Fruit fly (Drosophila melanogaster) whole organism, embryonic: Measurements from ENCODE around the gene CG3984.

Source experiments
- B-H1 ChIP-seq: fragments of 200-800 bp; sonication (Bioruptor generic); IDR thresholded peaks from 3 replicates; pipeline ENCODE4 v1.3.6; 2022; ENCODE audit warnings: missing biosample characterization, missing genetic modification characterization
- Bgb ChIP-seq: fragments of 200-800 bp; sonication (Bioruptor generic); IDR thresholded peaks from 2 replicates; pipeline ENCODE4 v1.3.6; 2022; ENCODE audit warnings: missing biosample characterization, missing genetic modification characterization; ENCODE audit not compliant: partially characterized antibody
- CG11085 ChIP-seq: fragments of 200-800 bp; sonication (Bioruptor generic); IDR thresholded peaks from 2 replicates; pipeline ENCODE4 v1.3.6; 2022; ENCODE audit warnings: missing biosample characterization, missing genetic modification characterization
- CG11696 ChIP-seq: fragments of 200-800 bp; sonication (Bioruptor generic); IDR thresholded peaks from 2 replicates; pipeline ENCODE4 v1.3.6; 2022; ENCODE audit warnings: missing biosample characterization, missing genetic modification characterization
- CG12155 ChIP-seq: fragments of 200-800 bp; sonication (Bioruptor generic); optimal IDR thresholded peaks from 3 replicates; lab custom pipeline; 2016; ENCODE audit warnings: missing biosample characterization, missing genetic modification characterization
- CG12219 ChIP-seq: fragments of 200-800 bp; sonication (Bioruptor generic); optimal IDR thresholded peaks from 3 replicates; lab custom pipeline; 2018; ENCODE audit warnings: missing biosample characterization, mild to moderate bottlenecking, missing genetic modification characterization
- CG12744 ChIP-seq: fragments of 200-800 bp; sonication (Bioruptor generic); optimal IDR thresholded peaks from 2 replicates; lab custom pipeline; 2016; ENCODE audit warnings: missing biosample characterization, missing genetic modification characterization
- CG13287 ChIP-seq: fragments of 200-800 bp; sonication (Bioruptor generic); IDR thresholded peaks from 2 replicates; pipeline ENCODE4 v1.3.6; 2022; ENCODE audit warnings: missing biosample characterization, missing genetic modification characterization; ENCODE audit not compliant: partially characterized antibody
- CG14667 ChIP-seq: fragments of 200-800 bp; sonication (Bioruptor generic); IDR thresholded peaks from 2 replicates; pipeline ENCODE4 v1.3.6; 2022; ENCODE audit warnings: missing biosample characterization, missing genetic modification characterization
- CG1529 ChIP-seq: fragments of 200-800 bp; sonication (Bioruptor generic); optimal IDR thresholded peaks from 3 replicates; lab custom pipeline; 2018; ENCODE audit warnings: missing biosample characterization, missing genetic modification characterization
- CG16813 ChIP-seq: fragments of 200-800 bp; sonication (Bioruptor generic); IDR thresholded peaks from 3 replicates; pipeline ENCODE4 v1.3.6; 2022; ENCODE audit warnings: missing biosample characterization, missing genetic modification characterization; ENCODE audit not compliant: partially characterized antibody
- CG17186 ChIP-seq: fragments of 200-800 bp; sonication (Bioruptor generic); optimal IDR thresholded peaks from 3 replicates; lab custom pipeline; 2017; ENCODE audit warnings: missing biosample characterization, missing genetic modification reagents, missing genetic modification characterization
- CG17829 ChIP-seq: fragments of 200-800 bp; optimal IDR thresholded peaks from 2 replicates; lab custom pipeline; 2019; ENCODE audit warnings: missing biosample characterization, mild to moderate bottlenecking, missing genetic modification characterization, moderate library complexity
- CG32767 ChIP-seq: fragments of 200-800 bp; sonication (Bioruptor generic); IDR thresholded peaks from 2 replicates; pipeline ENCODE4 v1.3.6; 2022; ENCODE audit warnings: missing biosample characterization, missing genetic modification characterization
- CG3726 ChIP-seq: fragments of 200-800 bp; sonication (Bioruptor generic); IDR thresholded peaks from 3 replicates; pipeline ENCODE4, ENCODE4 v1.3.6; 2022; ENCODE audit warnings: missing biosample characterization, missing genetic modification characterization
- CG4328 ChIP-seq: fragments of 200-800 bp; sonication (Bioruptor generic); optimal IDR thresholded peaks from 3 replicates; lab custom pipeline; 2017; ENCODE audit warnings: missing biosample characterization, missing genetic modification reagents, missing genetic modification characterization
- CG4424 ChIP-seq: fragments of 200-800 bp; sonication (Bioruptor generic); optimal IDR thresholded peaks from 3 replicates; lab custom pipeline; 2016; ENCODE audit warnings: missing biosample characterization, missing genetic modification characterization
- CG6175 ChIP-seq: fragments of 200-800 bp; sonication (Bioruptor generic); IDR thresholded peaks from 3 replicates; pipeline ENCODE4 v1.3.6; 2022; ENCODE audit warnings: missing biosample characterization, missing genetic modification characterization
- CG6254 ChIP-seq: fragments of 200-800 bp; sonication (Bioruptor generic); optimal IDR thresholded peaks from 3 replicates; lab custom pipeline; 2017; ENCODE audit warnings: mild to moderate bottlenecking, missing biosample characterization, missing genetic modification reagents, missing genetic modification characterization
- CG6689 ChIP-seq: fragments of 200-800 bp; sonication (Bioruptor generic); IDR thresholded peaks from 2 replicates; pipeline ENCODE4 v1.3.6; 2022; ENCODE audit warnings: missing biosample characterization, missing genetic modification characterization
- CG6791 ChIP-seq: fragments of 200-800 bp; sonication (Bioruptor generic); IDR thresholded peaks from 3 replicates; pipeline ENCODE4 v1.3.6; 2022; ENCODE audit warnings: missing biosample characterization, missing genetic modification characterization; ENCODE audit not compliant: partially characterized antibody
- CG7357 ChIP-seq: fragments of 200-800 bp; sonication (Bioruptor generic); IDR thresholded peaks from 3 replicates; pipeline ENCODE4 v1.3.6; 2022; ENCODE audit warnings: missing biosample characterization, missing genetic modification characterization
- CrebB ChIP-seq: fragments of 200-800 bp; sonication (Bioruptor generic); optimal IDR thresholded peaks from 3 replicates; lab custom pipeline; 2018; ENCODE audit warnings: missing biosample characterization, mild to moderate bottlenecking, missing genetic modification characterization
- Drgx ChIP-seq: fragments of 200-800 bp; sonication (Bioruptor generic); IDR thresholded peaks from 2 replicates; pipeline ENCODE4 v1.3.6; 2022; ENCODE audit warnings: missing biosample characterization, missing genetic modification characterization
- Elba2 ChIP-seq: fragments of 200-800 bp; sonication (Bioruptor generic); optimal IDR thresholded peaks from 3 replicates; lab custom pipeline; 2016; ENCODE audit warnings: missing biosample characterization, missing genetic modification characterization
- Ets97D ChIP-seq: fragments of 200-800 bp; sonication (Bioruptor generic); optimal IDR thresholded peaks from 3 replicates; lab custom pipeline; 2016; ENCODE audit warnings: missing biosample characterization, missing genetic modification characterization
- HLH4C ChIP-seq: fragments of 200-800 bp; sonication (Bioruptor generic); IDR thresholded peaks from 3 replicates; pipeline ENCODE4 v1.3.6; 2022; ENCODE audit warnings: missing biosample characterization, missing genetic modification characterization; ENCODE audit not compliant: partially characterized antibody
- Hr3 ChIP-seq: fragments of 200-800 bp; sonication (Bioruptor generic); optimal IDR thresholded peaks from 3 replicates; lab custom pipeline; 2016; ENCODE audit warnings: missing biosample characterization, missing genetic modification characterization
- Hr78 ChIP-seq, 2 experiments: fragments of 200-800 bp in 1 of 2; fragments of >200 bp in 1 of 2; sonication (Bioruptor generic) in 1 of 2; optimal IDR thresholded peaks; 2 replicates each; lab custom pipeline; 2017 to 2019; ENCODE audit warnings: missing biosample characterization in 2 of 2, missing genetic modification characterization in 2 of 2, mild to moderate bottlenecking in 1 of 2, moderate library complexity in 1 of 2
- Lpt ChIP-seq: fragments of >200 bp; optimal IDR thresholded peaks from 2 replicates; lab custom pipeline; 2018; ENCODE audit warnings: missing biosample characterization, missing genetic modification characterization
- Mes4 ChIP-seq: fragments of 200-800 bp; sonication (Bioruptor generic); optimal IDR thresholded peaks from 2 replicates; lab custom pipeline; 2016; ENCODE audit warnings: missing biosample characterization, missing genetic modification characterization
- NK7.1 ChIP-seq: fragments of 200-800 bp; sonication (Bioruptor generic); optimal IDR thresholded peaks from 3 replicates; lab custom pipeline; 2016; ENCODE audit warnings: missing biosample characterization, missing genetic modification characterization
- Nf-YB ChIP-seq: fragments of 200-800 bp; sonication (Bioruptor generic); optimal IDR thresholded peaks from 3 replicates; lab custom pipeline; 2019; ENCODE audit warnings: missing biosample characterization, mild to moderate bottlenecking, missing genetic modification characterization, moderate library complexity
- Six4 ChIP-seq: fragments of 200-800 bp; sonication (Bioruptor generic); optimal IDR thresholded peaks from 2 replicates; lab custom pipeline; 2016; ENCODE audit warnings: missing biosample characterization, missing genetic modification characterization
- Xbp1 ChIP-seq: fragments of 200-800 bp; sonication (Bioruptor generic); optimal IDR thresholded peaks from 3 replicates; lab custom pipeline; 2016; ENCODE audit warnings: missing biosample characterization, mild to moderate bottlenecking, missing genetic modification characterization
- bowl ChIP-seq: fragments of 200-800 bp; sonication (Bioruptor generic); IDR thresholded peaks from 2 replicates; pipeline ENCODE4 v1.3.6; 2022; ENCODE audit warnings: missing biosample characterization, missing genetic modification characterization
- ci ChIP-seq: fragments of 200-800 bp; sonication (Bioruptor generic); IDR thresholded peaks from 3 replicates; pipeline ENCODE4 v1.3.6; 2022; ENCODE audit warnings: missing biosample characterization, missing genetic modification characterization
- dimm ChIP-seq: fragments of 200-800 bp; sonication (Bioruptor generic); IDR thresholded peaks from 2 replicates; pipeline ENCODE4 v1.3.6; 2022; ENCODE audit warnings: missing biosample characterization, missing genetic modification characterization
- disco-r ChIP-seq: fragments of 200-800 bp; sonication (Bioruptor generic); optimal IDR thresholded peaks from 2 replicates; lab custom pipeline; 2016; ENCODE audit warnings: missing biosample characterization, missing genetic modification characterization
- fd3F ChIP-seq: fragments of 200-800 bp; sonication (Bioruptor generic); optimal IDR thresholded peaks from 2 replicates; lab custom pipeline; 2018; ENCODE audit warnings: missing biosample characterization, mild to moderate bottlenecking, missing genetic modification characterization, moderate library complexity
- gcm ChIP-seq: fragments of 200-800 bp; sonication (Bioruptor generic); optimal IDR thresholded peaks from 2 replicates; lab custom pipeline; 2019; ENCODE audit warnings: missing biosample characterization, mild to moderate bottlenecking, missing genetic modification characterization, moderate library complexity
- nerfin-2 ChIP-seq: fragments of 200-800 bp; sonication (Bioruptor generic); IDR thresholded peaks from 2 replicates; pipeline ENCODE4 v1.3.6; 2022; ENCODE audit warnings: missing biosample characterization, missing genetic modification characterization; ENCODE audit not compliant: partially characterized antibody
- nmo ChIP-seq: fragments of 200-800 bp; sonication (Bioruptor generic); optimal IDR thresholded peaks from 2 replicates; lab custom pipeline; 2018; ENCODE audit warnings: missing biosample characterization, mild to moderate bottlenecking, missing genetic modification characterization, moderate library complexity
- pb ChIP-seq: fragments of 200-800 bp; sonication (Bioruptor generic); optimal IDR thresholded peaks from 3 replicates; lab custom pipeline; 2016; ENCODE audit warnings: missing biosample characterization, missing genetic modification characterization
- sens-2 ChIP-seq: fragments of 200-800 bp; sonication (Bioruptor generic); IDR thresholded peaks from 2 replicates; pipeline ENCODE4 v1.3.6; 2022; ENCODE audit warnings: missing biosample characterization, missing genetic modification characterization
- sim ChIP-seq: fragments of 200-800 bp; sonication (Bioruptor generic); IDR thresholded peaks from 2 replicates; pipeline ENCODE4 v1.3.6; 2022; ENCODE audit warnings: missing biosample characterization, missing genetic modification characterization
- sima ChIP-seq: fragments of 200-800 bp; sonication (Bioruptor generic); optimal IDR thresholded peaks from 2 replicates; lab custom pipeline; 2016; ENCODE audit warnings: missing biosample characterization, missing genetic modification characterization
- trh ChIP-seq: fragments of 200-800 bp; sonication (Bioruptor generic); optimal IDR thresholded peaks from 2 replicates; lab custom pipeline; 2016; ENCODE audit warnings: missing biosample characterization, missing genetic modification characterization
- wdn ChIP-seq: fragments of 200-800 bp; sonication (Bioruptor generic); IDR thresholded peaks from 2 replicates; pipeline ENCODE4 v1.3.6; 2022; ENCODE audit warnings: missing biosample characterization, missing genetic modification characterization
- wor ChIP-seq: fragments of 200-800 bp; sonication (Bioruptor generic); IDR thresholded peaks from 2 replicates; pipeline ENCODE4 v1.3.6; 2022; ENCODE audit warnings: missing biosample characterization, missing genetic modification characterization

Gene CG3984

DNA sequence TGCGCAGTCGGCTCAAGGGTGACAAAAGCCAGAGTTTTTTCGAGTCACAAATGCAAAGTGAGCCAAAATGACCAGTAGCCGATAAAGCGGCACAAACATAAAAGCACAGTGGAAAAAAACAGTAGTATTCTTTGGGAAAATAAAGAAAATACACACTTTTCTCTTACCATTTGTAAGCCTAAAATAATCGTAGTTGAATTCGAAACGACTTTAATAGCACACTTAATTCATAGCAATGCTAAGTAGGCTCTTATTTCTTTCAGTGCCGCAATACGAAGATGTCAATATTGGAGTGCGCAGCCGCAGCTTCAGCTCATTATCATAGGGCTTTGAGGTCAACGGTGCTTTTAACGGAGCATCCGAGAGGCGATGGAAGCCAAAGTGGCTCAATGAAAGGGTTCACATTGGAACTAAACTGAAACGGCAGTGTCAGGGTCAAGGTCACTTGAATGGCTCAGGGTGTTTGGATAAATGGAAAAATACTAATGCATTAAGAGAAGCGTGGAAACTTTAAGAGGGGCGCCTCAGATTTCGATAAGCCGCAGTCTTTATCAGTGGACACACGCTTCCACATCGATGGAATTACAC lies 49.2 kb upstream of the CG3984 start (continued):
- TF ChIP-seq CG16813 (GFP tag; lab: Robert Waterston, UW): no peak
- TF ChIP-seq CG3726: peak; percentile 89
- peak; percentile 79 for TF ChIP-seq wor (GFP tag; lab: Robert Waterston, UW)
- peak; percentile 89 for TF ChIP-seq ci
- TF ChIP-seq sens-2 (GFP tag; lab: Robert Waterston, UW): peak; percentile 76
- TF ChIP-seq Xbp1: peak; percentile 88
- peak; percentile 56 for TF ChIP-seq Nf-YB (GFP tag; lab: Kevin White, UChicago)
- peak; percentile 80 for TF ChIP-seq CG32767 (GFP tag; lab: Robert Waterston, UW)
- peak; percentile 72 for TF ChIP-seq CG12219
- peak; percentile 68 for TF ChIP-seq wdn (GFP tag; lab: Robert Waterston, UW)
- TF ChIP-seq sima (GFP tag; lab: Kevin White, UChicago): peak; percentile 78
- peak; percentile 86 for TF ChIP-seq CG4424 (GFP tag; lab: Kevin White, UChicago)
- TF ChIP-seq CG4328 (GFP tag; lab: Kevin White, UChicago): peak; percentile 3
- peak; percentile 57 for TF ChIP-seq CG12744 (GFP tag; lab: Kevin White, UChicago)
- TF ChIP-seq Bgb: no peak
- TF ChIP-seq dimm: peak; percentile 72
- peak; percentile 78 for TF ChIP-seq CG14667
- TF ChIP-seq Mes4: peak; percentile 73
- TF ChIP-seq nerfin-2 (GFP tag; lab: Robert Waterston, UW): no peak
- peak; percentile 28 for TF ChIP-seq CG6254 (GFP tag; lab: Kevin White, UChicago)
- peak; percentile 85 for TF ChIP-seq nmo (GFP tag; lab: Kevin White, UChicago)
- TF ChIP-seq CG12155 (GFP tag; lab: Kevin White, UChicago): peak; percentile 75
- peak; percentile 14 for TF ChIP-seq CG17186
- no peak for TF ChIP-seq CG13287 (GFP tag; lab: Robert Waterston, UW)
- TF ChIP-seq Lpt (GFP tag; lab: Kevin White, UChicago): no peak
- TF ChIP-seq Hr3 (GFP tag; lab: Kevin White, UChicago): peak; percentile 76
- peak; percentile 69 for TF ChIP-seq disco-r (GFP tag; lab: Kevin White, UChicago)
- TF ChIP-seq gcm (GFP tag; lab: Kevin White, UChicago): no peak
- peak; percentile 88 for TF ChIP-seq bowl
- TF ChIP-seq CG6689: peak; percentile 90
- peak; percentile 43; the same call in 1 of the 2 replicates for TF ChIP-seq Drgx
- TF ChIP-seq Elba2 (GFP tag; lab: Kevin White, UChicago): no peak
- TF ChIP-seq CG11085 (GFP tag; lab: Robert Waterston, UW): peak; percentile 67
- peak; percentile 67 for TF ChIP-seq CrebB
- TF ChIP-seq NK7.1: peak; percentile 85
- TF ChIP-seq fd3F (GFP tag; lab: Kevin White, UChicago): peak; percentile 82
- TF ChIP-seq CG1529 (GFP tag; lab: Kevin White, UChicago): peak; percentile 57
- TF ChIP-seq Six4 (GFP tag; lab: Kevin White, UChicago): peak; percentile 76
- 0 out of 2 replicates have a peak, but pooled peaks have one; percentile 38 for TF ChIP-seq sim (GFP tag; lab: Robert Waterston, UW)
- peak in 1 of 2 experiments; percentile 89 for TF ChIP-seq Hr78 (GFP tag; optimal IDR thresholded peaks at IDR 0.05; lab: Kevin White, UChicago)
- peak; percentile 70 for TF ChIP-seq trh (GFP tag; lab: Kevin White, UChicago)
- TF ChIP-seq B-H1: peak; percentile 90
- TF ChIP-seq CG17829 (tag; lab: Kevin White, UChicago): peak; percentile 82
- TF ChIP-seq CG11696 (GFP tag; lab: Robert Waterston, UW): peak; percentile 81
- TF ChIP-seq Ets97D (GFP tag; lab: Kevin White, UChicago): peak; percentile 44
- TF ChIP-seq CG7357 (GFP tag; lab: Robert Waterston, UW): peak; percentile 83
- TF ChIP-seq CG6791: no peak
- TF ChIP-seq HLH4C (GFP tag; lab: Robert Waterston, UW): no peak
- TF ChIP-seq pb (GFP tag; lab: Kevin White, UChicago): peak; percentile 92
- TF ChIP-seq CG6175 (GFP tag; lab: Robert Waterston, UW): peak; percentile 66; the same call in 2 of the 3 replicates
